Worm (Caenorhabditis elegans) whole organism, L1 larva: ENCODE results near the gene K01A6.4.
A peak's percentile ranks its signal among the peaks of the same experiment; 100 is the strongest.

Experiments used
- C16A3.4 ChIP-seq: fragments of 150-350 bp; optimal IDR thresholded peaks from 2 replicates; lab custom pipeline; 2014; ENCODE audit warnings: missing biosample characterization, missing genetic modification characterization
- C34B4.2 ChIP-seq: sonication (generic microtip); optimal IDR thresholded peaks from 2 replicates; lab custom pipeline; 2017; ENCODE audit warnings: mild to moderate bottlenecking, missing genetic modification characterization, missing compliant biosample characterization
- F16B12.6 ChIP-seq: fragments of 150-350 bp; optimal IDR thresholded peaks from 2 replicates; lab custom pipeline; 2014; ENCODE audit warnings: missing biosample characterization, missing genetic modification characterization
- Y116A8C.19 ChIP-seq: sonication (generic microtip); optimal IDR thresholded peaks from 2 replicates; lab custom pipeline; 2016; ENCODE audit warnings: missing compliant biosample characterization, missing genetic modification characterization, borderline replicate concordance
- alr-1 ChIP-seq: fragments of 200-800 bp; sonication (Bioruptor generic); optimal IDR thresholded peaks from 2 replicates; lab custom pipeline; 2018; ENCODE audit warnings: borderline replicate concordance, mild to moderate bottlenecking, missing genetic modification characterization, missing compliant biosample characterization
- aly-2 ChIP-seq: fragments of 150-350 bp; optimal IDR thresholded peaks from 2 replicates; lab custom pipeline; 2014; ENCODE audit warnings: missing biosample characterization, missing genetic modification characterization
- ama-1 ChIP-seq: fragments of 150-350 bp; optimal IDR thresholded peaks from 2 replicates; lab custom pipeline; 2014
- blmp-1 ChIP-seq: fragments of 150-350 bp; optimal IDR thresholded peaks from 2 replicates; lab custom pipeline; 2014; ENCODE audit warnings: missing biosample characterization, missing genetic modification characterization
- ceh-8 ChIP-seq: fragments of 200-800 bp; sonication (Bioruptor generic); optimal IDR thresholded peaks from 2 replicates; lab custom pipeline; 2018; ENCODE audit warnings: mild to moderate bottlenecking, missing genetic modification characterization, moderate library complexity, missing compliant biosample characterization
- ceh-82 ChIP-seq, 3 experiments: fragments of 150-350 bp in 1 of 3; sonication (generic microtip) in 2 of 3; optimal IDR thresholded peaks; 2 replicates each; lab custom pipeline; 2014 to 2017; ENCODE audit warnings: missing biosample characterization in 3 of 3, missing genetic modification characterization in 3 of 3
- ceh-88 ChIP-seq: fragments of 200-800 bp; sonication (Bioruptor generic); IDR thresholded peaks from 2 replicates; pipeline ENCODE4 v1.3.6; 2022; ENCODE audit warnings: missing genetic modification characterization, missing compliant biosample characterization
- ceh-90 ChIP-seq: sonication (generic microtip); optimal IDR thresholded peaks from 2 replicates; lab custom pipeline; 2016; ENCODE audit warnings: missing genetic modification characterization, missing compliant biosample characterization
- ces-1 ChIP-seq: fragments of 150-350 bp; optimal IDR thresholded peaks from 2 replicates; lab custom pipeline; 2014; ENCODE audit warnings: missing biosample characterization, missing genetic modification reagents, missing genetic modification characterization
- dsc-1 ChIP-seq: sonication (generic microtip); optimal IDR thresholded peaks from 2 replicates; lab custom pipeline; 2016; ENCODE audit warnings: mild to moderate bottlenecking, missing genetic modification characterization, missing compliant biosample characterization
- efl-1 ChIP-seq, 4 experiments: fragments of 150-350 bp; optimal IDR thresholded peaks in 3 of 4; peaks in 1 of 4; 1 replicate in 1 of 4; 2 replicates in 3 of 4; lab custom pipeline; 2014; ENCODE audit warnings: missing biosample characterization in 2 of 4, missing genetic modification characterization in 2 of 4, missing genetic modification reagents in 2 of 4
- egl-13 ChIP-seq: sonication (generic microtip); optimal IDR thresholded peaks from 2 replicates; lab custom pipeline; 2016; ENCODE audit warnings: missing genotype, missing genetic modification reagents, missing genetic modification characterization, missing compliant biosample characterization
- egl-27 ChIP-seq, 2 experiments: fragments of 150-350 bp in 1 of 2; sonication (generic microtip); optimal IDR thresholded peaks; 3 replicates each; lab custom pipeline; 2017 to 2018; ENCODE audit warnings: missing biosample characterization in 2 of 2, missing genetic modification characterization in 2 of 2, missing genetic modification reagents in 2 of 2
- elt-3 ChIP-seq, 6 experiments: fragments of 150-350 bp in 1 of 6; sonication (generic microtip); optimal IDR thresholded peaks; 2 replicates each; lab custom pipeline; 2017 to 2018; ENCODE audit warnings: missing biosample characterization in 6 of 6, missing genetic modification characterization in 6 of 6, inconsistent platforms in 1 of 6
- ets-5 ChIP-seq: fragments of 200-800 bp; sonication (Bioruptor generic); IDR thresholded peaks from 2 replicates; pipeline ENCODE4 v1.3.6; 2022; ENCODE audit warnings: missing genetic modification characterization, missing compliant biosample characterization
- fkh-10 ChIP-seq: sonication (generic microtip); optimal IDR thresholded peaks from 2 replicates; lab custom pipeline; 2017; ENCODE audit warnings: missing biosample characterization, missing genetic modification reagents, missing genetic modification characterization
- fkh-4 ChIP-seq: sonication (generic microtip); optimal IDR thresholded peaks from 2 replicates; lab custom pipeline; 2016; ENCODE audit warnings: missing compliant biosample characterization, missing genetic modification characterization, borderline replicate concordance
- fkh-8 ChIP-seq: sonication (generic microtip); optimal IDR thresholded peaks from 2 replicates; lab custom pipeline; 2016; ENCODE audit warnings: mild to moderate bottlenecking, missing genetic modification characterization, missing compliant biosample characterization
- hlh-17 ChIP-seq: fragments of 200-800 bp; sonication (Bioruptor generic); optimal IDR thresholded peaks from 2 replicates; lab custom pipeline; 2018; ENCODE audit warnings: missing genetic modification characterization, mild to moderate bottlenecking, missing compliant biosample characterization, moderate library complexity, borderline replicate concordance
- hpl-2 ChIP-seq: fragments of 150-350 bp; optimal IDR thresholded peaks from 2 replicates; lab custom pipeline; 2014; ENCODE audit warnings: missing biosample characterization, missing genetic modification reagents, missing genetic modification characterization
- lin-13 ChIP-seq: fragments of 150-350 bp; optimal IDR thresholded peaks from 2 replicates; lab custom pipeline; 2014; ENCODE audit warnings: missing biosample characterization, missing genetic modification reagents, missing genetic modification characterization
- lin-14 ChIP-seq: fragments of 200-800 bp; sonication (Bioruptor generic); optimal IDR thresholded peaks from 2 replicates; lab custom pipeline; 2018; ENCODE audit warnings: mild to moderate bottlenecking, missing genetic modification characterization, moderate library complexity, missing compliant biosample characterization
- lin-35 ChIP-seq, 2 experiments: fragments of 150-350 bp; optimal IDR thresholded peaks; 2 replicates each; lab custom pipeline; 2014; ENCODE audit warnings: missing biosample characterization in 2 of 2, missing genetic modification characterization in 2 of 2, missing genetic modification reagents in 2 of 2
- lin-39 ChIP-seq: fragments of 150-350 bp; optimal IDR thresholded peaks from 2 replicates; lab custom pipeline; 2014; ENCODE audit warnings: missing biosample characterization, missing genetic modification reagents, missing genetic modification characterization
- mdl-1 ChIP-seq, 2 experiments: fragments of 150-350 bp; optimal IDR thresholded peaks; 2 replicates each; lab custom pipeline; 2014 to 2017; ENCODE audit warnings: missing biosample characterization in 2 of 2, missing genetic modification characterization in 2 of 2, inconsistent platforms in 1 of 2
- mep-1 ChIP-seq: fragments of 150-350 bp; optimal IDR thresholded peaks from 2 replicates; lab custom pipeline; 2014; ENCODE audit warnings: missing biosample characterization, missing genetic modification characterization
- nhr-11 ChIP-seq: fragments of 150-350 bp; optimal IDR thresholded peaks from 2 replicates; lab custom pipeline; 2014; ENCODE audit warnings: missing biosample characterization, missing genetic modification characterization
- nhr-12 ChIP-seq: sonication (generic microtip); optimal IDR thresholded peaks from 2 replicates; lab custom pipeline; 2017; ENCODE audit warnings: missing biosample characterization, missing genetic modification characterization
- nhr-19 ChIP-seq: fragments of 200-800 bp; sonication (Bioruptor generic); conservative IDR thresholded peaks from 2 replicates; pipeline ENCODE4 v1.3.6; 2022; ENCODE audit warnings: missing genetic modification characterization, missing compliant biosample characterization
- nhr-20 ChIP-seq: sonication (generic microtip); optimal IDR thresholded peaks from 2 replicates; lab custom pipeline; 2016; ENCODE audit warnings: mild to moderate bottlenecking, missing genetic modification characterization, missing compliant biosample characterization
- nhr-76 ChIP-seq: sonication (generic microtip); optimal IDR thresholded peaks from 2 replicates; lab custom pipeline; 2017; ENCODE audit warnings: missing biosample characterization, missing genetic modification characterization
- nhr-85 ChIP-seq: sonication (generic microtip); peaks from one replicate; lab custom pipeline; 2016; ENCODE audit warnings: missing genetic modification characterization, inconsistent platforms, missing compliant biosample characterization
- snpc-4 ChIP-seq: fragments of 150-350 bp; optimal IDR thresholded peaks from 2 replicates; lab custom pipeline; 2014; ENCODE audit warnings: missing biosample characterization, missing genetic modification characterization
- snu-23 ChIP-seq: sonication (generic microtip); optimal IDR thresholded peaks from 2 replicates; lab custom pipeline; 2016; ENCODE audit warnings: missing genetic modification characterization, missing compliant biosample characterization
- sptf-1 ChIP-seq: fragments of 150-350 bp; optimal IDR thresholded peaks from 2 replicates; lab custom pipeline; 2014; ENCODE audit warnings: missing biosample characterization, missing genetic modification characterization
- sup-37 ChIP-seq: fragments of 200-800 bp; sonication (Bioruptor generic); optimal IDR thresholded peaks from 2 replicates; lab custom pipeline; 2018; ENCODE audit warnings: mild to moderate bottlenecking, missing genetic modification characterization, missing compliant biosample characterization
- unc-30 ChIP-seq: sonication (generic microtip); optimal IDR thresholded peaks from 2 replicates; lab custom pipeline; 2017; ENCODE audit warnings: missing biosample characterization, missing genetic modification characterization
- unc-86 ChIP-seq: sonication (generic microtip); optimal IDR thresholded peaks from 2 replicates; lab custom pipeline; 2016; ENCODE audit warnings: missing genetic modification characterization, missing compliant biosample characterization
- unc-98 ChIP-seq: fragments of 200-800 bp; sonication (Bioruptor generic); IDR thresholded peaks from 2 replicates; pipeline ENCODE4 v1.3.6; 2022; ENCODE audit warnings: missing genetic modification characterization, missing compliant biosample characterization
- zag-1 ChIP-seq: fragments of 150-350 bp; optimal IDR thresholded peaks from 2 replicates; lab custom pipeline; 2014; ENCODE audit warnings: missing biosample characterization, missing genetic modification characterization
- zip-4 ChIP-seq: fragments of 200-800 bp; sonication (Bioruptor generic); optimal IDR thresholded peaks from 2 replicates; lab custom pipeline; 2018; ENCODE audit warnings: mild to moderate bottlenecking, missing genetic modification characterization, moderate library complexity, missing compliant biosample characterization

Gene K01A6.4

ce11 chrIV:11738092-11738617, 1.9 kb downstream of the K01A6.4 start, which contains the start of gene K01A6.7:
K01A6.7 (minus strand) TSS chrIV:11738567.
- TF ChIP-seq ceh-8 (GFP tag; lab: Kevin White, UChicago) (no peak), dsc-1 (tag; lab: Kevin White, UChicago) (no peak), egl-27 (tag; optimal IDR thresholded peaks at IDR 0.05; lab: Kevin White, UChicago) (no peak), nhr-85 (tag; lab: Kevin White, UChicago) (no peak), sup-37 (no peak), nhr-76 (tag; lab: Kevin White, UChicago) (no peak), unc-30 (tag; lab: Kevin White, UChicago) (no peak), lin-35 (GFP tag; optimal IDR thresholded peaks at IDR 0.05; lab: Kevin White, UChicago) (no peak), snu-23 (GFP tag; lab: Kevin White, UChicago) (no peak), sptf-1 (tag; lab: Kevin White, UChicago) (no peak), nhr-20 (tag; lab: Kevin White, UChicago) (no peak), nhr-12 (tag; lab: Kevin White, UChicago) (no peak), lin-13 (GFP tag; lab: Kevin White, UChicago) (no peak), aly-2 (no peak), zag-1 (no peak), nhr-19 (no peak), ceh-90 (tag; lab: Kevin White, UChicago) (no peak), unc-98 (GFP tag; lab: Robert Waterston, UW) (no peak), fkh-4 (tag; lab: Kevin White, UChicago) (no peak)

ce11 chrIV:11737269-11737668, 2.8 kb downstream of the K01A6.4 start, which contains the start of gene K01A6.8:
K01A6.8 (minus strand) TSS chrIV:11737369.
- TF ChIP-seq efl-1 (optimal IDR thresholded peaks at IDR 0.05; lab: Kevin White, UChicago): no peak
- peak in 1 of 2 experiments; percentile 32 for TF ChIP-seq efl-1 (GFP tag; optimal IDR thresholded peaks at IDR 0.05 in 1 of 2; lab: Kevin White, UChicago)
- no peak for TF ChIP-seq unc-98 (GFP tag; lab: Robert Waterston, UW)
- TF ChIP-seq fkh-8 (tag; lab: Kevin White, UChicago): no peak
- no peak for TF ChIP-seq blmp-1 (tag; lab: Kevin White, UChicago)
- TF ChIP-seq egl-13 (tag; lab: Kevin White, UChicago): no peak
- TF ChIP-seq Y116A8C.19: no peak
- TF ChIP-seq zag-1: no peak
- no peak for TF ChIP-seq ets-5 (GFP tag; lab: Robert Waterston, UW)
- TF ChIP-seq mep-1 (tag; lab: Kevin White, UChicago): no peak

- TF ChIP-seq fkh-4 (tag; lab: Kevin White, UChicago) (no peak), unc-86 (tag; lab: Kevin White, UChicago) (no peak), lin-39 (tag; lab: Kevin White, UChicago) (no peak), sptf-1 (tag; lab: Kevin White, UChicago) (no peak), F16B12.6 (tag; lab: Kevin White, UChicago) (no peak), mdl-1 (tag; optimal IDR thresholded peaks at IDR 0.05; lab: Kevin White, UChicago) (no peak), nhr-19 (no peak), snpc-4 (tag; lab: Kevin White, UChicago) (no peak), unc-30 (tag; lab: Kevin White, UChicago) (no peak), ceh-88 (GFP tag; lab: Robert Waterston, UW) (no peak), C34B4.2 (tag; lab: Kevin White, UChicago) (no peak), ceh-82 (tag; optimal IDR thresholded peaks at IDR 0.05; lab: Kevin White, UChicago) (no peak), hlh-17 (GFP tag; lab: Kevin White, UChicago) (no peak)
- TF ChIP-seq, all 84 proteins: peak for 0
These were observed 5.1 kb downstream of the K01A6.4 start, which contains the start of gene K01A6.6 for ce11 chrIV:11735025-11735424. K01A6.6 (plus strand) TSS chrIV:11735325.

- TF ChIP-seq lin-13 (GFP tag; lab: Kevin White, UChicago): no peak
- no peak for TF ChIP-seq ces-1 (GFP tag; lab: Kevin White, UChicago)
- TF ChIP-seq fkh-10 (GFP tag; lab: Kevin White, UChicago): peak; percentile 19
- no peak for TF ChIP-seq nhr-11 (tag; lab: Kevin White, UChicago)
- no peak for TF ChIP-seq unc-30 (tag; lab: Kevin White, UChicago)
- peak; percentile 53 for TF ChIP-seq lin-14 (GFP tag; lab: Kevin White, UChicago)
- no peak for TF ChIP-seq alr-1 (tag; lab: Kevin White, UChicago)
- TF ChIP-seq hpl-2: no peak
- TF ChIP-seq ama-1: no peak
- peak in 1 of 3 experiments; percentile 9 for TF ChIP-seq ceh-82 (tag; optimal IDR thresholded peaks at IDR 0.05; lab: Kevin White, UChicago)
- no peak for TF ChIP-seq C16A3.4 (tag; lab: Kevin White, UChicago)
- no peak for TF ChIP-seq zip-4
- no peak for TF ChIP-seq elt-3 (tag; optimal IDR thresholded peaks at IDR 0.05; lab: Kevin White, UChicago)
These were observed 16.8 kb downstream of the K01A6.4 start for ce11 chrIV:11723255-11723654.
